Worm (Caenorhabditis elegans) whole organism, L4 larva: ENCODE measurements around the gene AH10.2.

Experiments
- F10B5.3 ChIP-seq: sonication (generic microtip); optimal IDR thresholded peaks from 2 replicates; lab custom pipeline; 2016; ENCODE audit warnings: mild to moderate bottlenecking, missing genetic modification characterization, missing compliant biosample characterization
- F37D6.2 ChIP-seq: sonication (generic microtip); optimal IDR thresholded peaks from 2 replicates; lab custom pipeline; 2016; ENCODE audit warnings: mild to moderate bottlenecking, missing genetic modification characterization, missing compliant biosample characterization
- R02D3.7 ChIP-seq: fragments of 150-350 bp; sonication (generic microtip); optimal IDR thresholded peaks from 3 replicates; lab custom pipeline; 2014; ENCODE audit warnings: missing biosample characterization, missing genetic modification characterization
- T20F7.1 ChIP-seq: fragments of 200-800 bp; sonication (Bioruptor generic); optimal IDR thresholded peaks from 2 replicates; lab custom pipeline; 2018; ENCODE audit warnings: mild to moderate bottlenecking, missing genetic modification characterization, missing compliant biosample characterization
- Y105C5A.15 ChIP-seq: fragments of 200-800 bp; sonication (Bioruptor generic); IDR thresholded peaks from 2 replicates; pipeline ENCODE4 v1.3.6; 2022; ENCODE audit warnings: missing genetic modification characterization, missing compliant biosample characterization
- Y75B8A.6 ChIP-seq: fragments of 200-800 bp; sonication (Bioruptor generic); IDR thresholded peaks from 2 replicates; pipeline ENCODE4 v1.3.6; 2022; ENCODE audit warnings: missing genetic modification reagents, missing genetic modification characterization, missing compliant biosample characterization
- ZK546.5 ChIP-seq, 2 experiments: sonication (generic microtip); optimal IDR thresholded peaks; 2 replicates each; lab custom pipeline; 2017; ENCODE audit warnings: missing biosample characterization in 2 of 2, missing genetic modification characterization in 2 of 2
- aha-1 ChIP-seq: fragments of 150-350 bp; peaks from one replicate; lab custom pipeline; 2014; ENCODE audit warnings: missing biosample characterization, missing genetic modification characterization
- ama-1 ChIP-seq: fragments of 150-350 bp; optimal IDR thresholded peaks from 2 replicates; lab custom pipeline; 2014; ENCODE audit warnings: inconsistent platforms, mixed read lengths
- attf-4 ChIP-seq: sonication (generic microtip); optimal IDR thresholded peaks from 3 replicates; lab custom pipeline; 2017; ENCODE audit warnings: missing biosample characterization, missing genetic modification characterization
- ceh-20 ChIP-seq: fragments of 200-800 bp; sonication (Bioruptor generic); IDR thresholded peaks from 2 replicates; pipeline ENCODE4 v1.3.6; 2022; ENCODE audit warnings: missing genetic modification reagents, missing genetic modification characterization, missing compliant biosample characterization
- ceh-28 ChIP-seq: fragments of 150-350 bp; optimal IDR thresholded peaks from 2 replicates; lab custom pipeline; 2014; ENCODE audit warnings: missing biosample characterization, missing genetic modification reagents, missing genetic modification characterization
- ceh-62 ChIP-seq: sonication (generic microtip); optimal IDR thresholded peaks from 2 replicates; lab custom pipeline; 2017; ENCODE audit warnings: missing biosample characterization, missing genetic modification characterization
- ces-1 ChIP-seq: fragments of 150-350 bp; sonication (generic microtip); optimal IDR thresholded peaks from 4 replicates; lab custom pipeline; 2014; ENCODE audit warnings: missing biosample characterization, missing genetic modification reagents, missing genetic modification characterization
- cey-2 ChIP-seq: sonication (generic microtip); optimal IDR thresholded peaks from 3 replicates; lab custom pipeline; 2017; ENCODE audit warnings: missing genetic modification characterization, mild to moderate bottlenecking, missing compliant biosample characterization, antibody characterized with exemption, borderline replicate concordance; ENCODE audit not compliant: insufficient read depth
- egl-27 ChIP-seq: sonication (generic microtip); optimal IDR thresholded peaks from 3 replicates; lab custom pipeline; 2017; ENCODE audit warnings: missing biosample characterization, missing genetic modification reagents, missing genetic modification characterization
- fkh-10 ChIP-seq: fragments of 150-350 bp; optimal IDR thresholded peaks from 2 replicates; lab custom pipeline; 2014; ENCODE audit warnings: missing biosample characterization, missing genetic modification reagents, missing genetic modification characterization
- fos-1 ChIP-seq: fragments of 150-350 bp; optimal IDR thresholded peaks from 2 replicates; lab custom pipeline; 2014; ENCODE audit warnings: missing biosample characterization, missing genetic modification characterization
- gei-8 ChIP-seq: fragments of 200-800 bp; sonication (Bioruptor generic); optimal IDR thresholded peaks from 2 replicates; lab custom pipeline; 2018; ENCODE audit warnings: mild to moderate bottlenecking, missing genetic modification characterization, missing compliant biosample characterization
- hif-1 ChIP-seq, 2 experiments: sonication (generic microtip); optimal IDR thresholded peaks; 2 replicates each; lab custom pipeline; 2016 to 2017; ENCODE audit warnings: missing compliant biosample characterization in 2 of 2, missing genetic modification characterization in 2 of 2, missing genetic modification reagents in 2 of 2, missing genotype in 2 of 2, mild to moderate bottlenecking in 1 of 2
- hlh-11 ChIP-seq: fragments of 200-800 bp; sonication (Bioruptor generic); optimal IDR thresholded peaks from 2 replicates; lab custom pipeline; 2018; ENCODE audit warnings: mild to moderate bottlenecking, missing genetic modification characterization, missing compliant biosample characterization
- hmg-1.1 ChIP-seq: fragments of 200-800 bp; sonication (Bioruptor generic); IDR thresholded peaks from 2 replicates; pipeline ENCODE4 v1.3.6; 2022; ENCODE audit warnings: missing genetic modification reagents, missing genetic modification characterization, missing compliant biosample characterization
- jun-1 ChIP-seq: fragments of 150-350 bp; optimal IDR thresholded peaks from 2 replicates; lab custom pipeline; 2014; ENCODE audit warnings: missing biosample characterization, missing genetic modification reagents, missing genetic modification characterization
- lin-1 ChIP-seq: fragments of 200-800 bp; sonication (Bioruptor generic); IDR thresholded peaks from 2 replicates; pipeline ENCODE4 v1.3.6; 2022; ENCODE audit warnings: missing genetic modification reagents, missing genetic modification characterization, missing compliant biosample characterization
- lin-13 ChIP-seq: fragments of 150-350 bp; optimal IDR thresholded peaks from 2 replicates; lab custom pipeline; 2014; ENCODE audit warnings: missing biosample characterization, missing genetic modification reagents, missing genetic modification characterization
- lin-15B ChIP-seq: fragments of 150-350 bp; sonication (generic microtip); optimal IDR thresholded peaks from 3 replicates; lab custom pipeline; 2014; ENCODE audit warnings: missing biosample characterization, missing genetic modification characterization
- lin-29 ChIP-seq: fragments of 200-800 bp; sonication (Bioruptor generic); IDR thresholded peaks from 2 replicates; pipeline ENCODE4 v1.3.6; 2022; ENCODE audit warnings: missing genetic modification reagents, missing genetic modification characterization, missing compliant biosample characterization
- lin-38 ChIP-seq: fragments of 200-800 bp; sonication (Bioruptor generic); IDR thresholded peaks from 2 replicates; pipeline ENCODE4 v1.3.6; 2022; ENCODE audit warnings: missing genetic modification reagents, missing genetic modification characterization, missing compliant biosample characterization
- lir-3 ChIP-seq: sonication (generic microtip); optimal IDR thresholded peaks from 2 replicates; lab custom pipeline; 2016; ENCODE audit warnings: mild to moderate bottlenecking, missing genetic modification characterization, missing compliant biosample characterization
- lsy-2 ChIP-seq, 2 experiments: fragments of 150-350 bp in 1 of 2; sonication (generic microtip) in 1 of 2; optimal IDR thresholded peaks; 2 replicates each; lab custom pipeline; 2014 to 2017; ENCODE audit warnings: missing biosample characterization in 2 of 2, missing genetic modification characterization in 2 of 2
- madf-5 ChIP-seq, 2 experiments: fragments of 200-800 bp; sonication (Bioruptor generic); IDR thresholded peaks; 2 replicates each; pipeline ENCODE4 v1.3.6; 2022; ENCODE audit warnings: missing compliant biosample characterization in 2 of 2, missing genetic modification characterization in 2 of 2
- madf-9 ChIP-seq: fragments of 200-800 bp; sonication (Bioruptor generic); conservative IDR thresholded peaks from 2 replicates; pipeline ENCODE4 v1.3.6; 2022; ENCODE audit warnings: missing genetic modification reagents, missing genetic modification characterization, missing compliant biosample characterization
- mep-1 ChIP-seq: fragments of 150-350 bp; sonication (generic microtip); optimal IDR thresholded peaks from 3 replicates; lab custom pipeline; 2014; ENCODE audit warnings: missing biosample characterization, missing genetic modification characterization
- mxl-3 ChIP-seq: fragments of 200-800 bp; sonication (Bioruptor generic); optimal IDR thresholded peaks from 2 replicates; lab custom pipeline; 2018; ENCODE audit warnings: mild to moderate bottlenecking, missing genetic modification characterization, missing compliant biosample characterization
- nhr-102 ChIP-seq: sonication (generic microtip); optimal IDR thresholded peaks from 2 replicates; lab custom pipeline; 2016; ENCODE audit warnings: mild to moderate bottlenecking, missing genetic modification characterization, moderate library complexity, missing compliant biosample characterization
- nhr-111 ChIP-seq: fragments of 200-800 bp; sonication (Bioruptor generic); optimal IDR thresholded peaks from 2 replicates; lab custom pipeline; 2018; ENCODE audit warnings: mild to moderate bottlenecking, missing genetic modification characterization, missing compliant biosample characterization
- nhr-237 ChIP-seq: sonication (generic microtip); optimal IDR thresholded peaks from 2 replicates; lab custom pipeline; 2017; ENCODE audit warnings: missing biosample characterization, missing genetic modification characterization
- nhr-42 ChIP-seq: fragments of 200-800 bp; sonication (Bioruptor generic); IDR thresholded peaks from 2 replicates; pipeline ENCODE4 v1.3.6; 2022; ENCODE audit warnings: missing genetic modification characterization, missing compliant biosample characterization
- nhr-6 ChIP-seq: fragments of 150-350 bp; optimal IDR thresholded peaks from 2 replicates; lab custom pipeline; 2014; ENCODE audit warnings: missing biosample characterization, missing genetic modification characterization
- nhr-77 ChIP-seq: fragments of 150-350 bp; optimal IDR thresholded peaks from 2 replicates; lab custom pipeline; 2014; ENCODE audit warnings: missing biosample characterization, missing genetic modification characterization
- pqm-1 ChIP-seq: sonication (generic microtip); optimal IDR thresholded peaks from 2 replicates; lab custom pipeline; 2017; ENCODE audit warnings: missing biosample characterization, missing genetic modification characterization
- rbr-2 ChIP-seq: sonication (generic microtip); optimal IDR thresholded peaks from 2 replicates; lab custom pipeline; 2016; ENCODE audit warnings: missing genotype, missing genetic modification characterization, missing compliant biosample characterization
- sdz-12 ChIP-seq: fragments of 200-800 bp; sonication (Bioruptor generic); optimal IDR thresholded peaks from 2 replicates; lab custom pipeline; 2018; ENCODE audit warnings: mild to moderate bottlenecking, missing genetic modification characterization, missing compliant biosample characterization
- skn-1 ChIP-seq: fragments of 150-350 bp; optimal IDR thresholded peaks from 2 replicates; lab custom pipeline; 2014; ENCODE audit warnings: missing biosample characterization, missing genetic modification characterization
- snpc-1.2 ChIP-seq: fragments of 200-800 bp; sonication (Bioruptor generic); IDR thresholded peaks from 2 replicates; pipeline ENCODE4 v1.3.6; 2022; ENCODE audit warnings: missing genetic modification reagents, missing genetic modification characterization, missing compliant biosample characterization
- spr-3 ChIP-seq: fragments of 200-800 bp; sonication (Bioruptor generic); optimal IDR thresholded peaks from 2 replicates; lab custom pipeline; 2018; ENCODE audit warnings: mild to moderate bottlenecking, missing genetic modification characterization, missing compliant biosample characterization
- tag-97 ChIP-seq: fragments of 200-800 bp; sonication (Bioruptor generic); IDR thresholded peaks from 2 replicates; pipeline ENCODE4 v1.3.6; 2022; ENCODE audit warnings: missing genetic modification characterization, missing compliant biosample characterization
- tra-1 ChIP-seq: fragments of 200-800 bp; sonication (Bioruptor generic); IDR thresholded peaks from 2 replicates; pipeline ENCODE4 v1.3.6; 2022; ENCODE audit warnings: missing genetic modification reagents, missing genetic modification characterization, missing compliant biosample characterization
- unc-39 ChIP-seq: sonication (generic microtip); optimal IDR thresholded peaks from 2 replicates; lab custom pipeline; 2017; ENCODE audit warnings: missing biosample characterization, missing genetic modification characterization
- unc-62 ChIP-seq, 3 experiments: fragments of 150-350 bp in 1 of 3; sonication (generic microtip); optimal IDR thresholded peaks in 2 of 3; peaks in 1 of 3; 1 replicate in 1 of 3; 2 replicates in 2 of 3; lab custom pipeline; 2014 to 2017; ENCODE audit warnings: missing biosample characterization in 3 of 3, missing genetic modification characterization in 3 of 3, missing genetic modification reagents in 3 of 3, missing genotype in 1 of 3
- zfp-2 ChIP-seq: sonication (generic microtip); optimal IDR thresholded peaks from 2 replicates; lab custom pipeline; 2016; ENCODE audit warnings: mild to moderate bottlenecking, missing genetic modification characterization, missing compliant biosample characterization
- zip-2 ChIP-seq: fragments of 150-350 bp; optimal IDR thresholded peaks from 2 replicates; lab custom pipeline; 2014; ENCODE audit warnings: missing biosample characterization, missing genetic modification characterization
- ztf-11 ChIP-seq: fragments of 150-350 bp; optimal IDR thresholded peaks from 2 replicates; lab custom pipeline; 2014; ENCODE audit warnings: missing biosample characterization, missing genetic modification characterization

Gene AH10.2

DNA sequence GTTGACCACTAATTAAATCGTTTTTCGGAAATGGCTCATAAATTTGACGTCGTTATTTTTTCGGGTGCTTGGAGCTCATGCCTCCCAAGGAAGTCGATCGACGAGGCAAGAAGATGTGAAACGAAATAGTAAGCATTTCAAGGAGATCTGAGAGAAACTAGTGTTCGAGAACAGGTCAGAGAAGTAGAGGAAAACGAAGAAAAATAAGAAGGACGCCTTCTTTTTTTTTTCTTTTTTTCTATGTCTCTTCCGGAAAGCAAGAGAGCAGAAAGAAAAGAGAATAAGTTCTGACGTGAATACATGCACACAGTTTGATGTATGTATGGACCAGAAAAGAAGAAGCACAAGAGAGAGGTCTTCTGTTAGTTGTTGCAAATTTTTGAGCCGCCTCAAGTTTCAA, 12.9 kb upstream of the AH10.2 start:
- TF ChIP-seq nhr-111 (GFP tag; lab: Kevin White, UChicago) (no peak), hmg-1.1 (GFP tag; lab: Robert Waterston, UW) (peak; percentile 41; the same call in 1 of the 2 replicates), egl-27 (tag; lab: Kevin White, UChicago) (no peak), fkh-10 (GFP tag; lab: Kevin White, UChicago) (peak; percentile 84), lin-38 (GFP tag; lab: Robert Waterston, UW) (no peak), ceh-20 (GFP tag; lab: Robert Waterston, UW) (no peak), cey-2 (tag; lab: Kevin White, UChicago) (no peak), pqm-1 (tag; lab: Kevin White, UChicago) (no peak), Y75B8A.6 (no peak), sdz-12 (GFP tag; lab: Kevin White, UChicago) (no peak), ces-1 (GFP tag; lab: Kevin White, UChicago) (peak; percentile 18), mep-1 (tag; lab: Kevin White, UChicago) (peak; percentile 41), lir-3 (tag; lab: Kevin White, UChicago) (no peak), aha-1 (tag; lab: Kevin White, UChicago) (peak; percentile 40), Y105C5A.15 (GFP tag; lab: Robert Waterston, UW) (no peak), madf-9 (GFP tag; lab: Robert Waterston, UW) (no peak), fos-1 (tag; lab: Kevin White, UChicago) (no peak), nhr-102 (tag; lab: Kevin White, UChicago) (no peak), unc-39 (tag; lab: Kevin White, UChicago) (no peak), ceh-62 (tag; lab: Kevin White, UChicago) (no peak), gei-8 (GFP tag; lab: Kevin White, UChicago) (no peak), mxl-3 (GFP tag; lab: Kevin White, UChicago) (no peak), rbr-2 (peak; percentile 47), tag-97 (GFP tag; lab: Robert Waterston, UW) (no peak), nhr-6 (tag; lab: Kevin White, UChicago) (no peak), jun-1 (no peak), R02D3.7 (tag; lab: Kevin White, UChicago) (no peak), unc-62 (GFP tag; optimal IDR thresholded peaks at IDR 0.05 in 1 of 2; lab: Kevin White, UChicago) (peak in 1 of 2 experiments; percentile 99), unc-62 (tag; optimal IDR thresholded peaks at IDR 0.05; lab: Kevin White, UChicago) (no peak), ZK546.5 (tag; optimal IDR thresholded peaks at IDR 0.05; lab: Kevin White, UChicago) (no peak), nhr-77 (tag; lab: Kevin White, UChicago) (no peak), skn-1 (tag; lab: Kevin White, UChicago) (no peak), snpc-1.2 (GFP tag; lab: Robert Waterston, UW) (no peak), madf-5 (GFP tag; IDR thresholded peaks at IDR 0.05; lab: Robert Waterston, UW) (no peak), hlh-11 (no peak), attf-4 (tag; lab: Kevin White, UChicago) (no peak), lin-1 (no peak), lin-29 (no peak), tra-1 (GFP tag; lab: Robert Waterston, UW) (no peak), F37D6.2 (no peak), nhr-237 (tag; lab: Kevin White, UChicago) (no peak), spr-3 (GFP tag; lab: Kevin White, UChicago) (no peak), hif-1 (tag; optimal IDR thresholded peaks at IDR 0.05; lab: Kevin White, UChicago) (no peak), ceh-28 (tag; lab: Kevin White, UChicago) (no peak), zip-2 (no peak), nhr-42 (GFP tag; lab: Robert Waterston, UW) (no peak), lin-15B (tag; lab: Kevin White, UChicago) (no peak), zfp-2 (no peak), lin-13 (GFP tag; lab: Kevin White, UChicago) (no peak), T20F7.1 (GFP tag; lab: Kevin White, UChicago) (no peak), ztf-11 (tag; lab: Kevin White, UChicago) (no peak), lsy-2 (tag; optimal IDR thresholded peaks at IDR 0.05; lab: Kevin White, UChicago) (peak in 1 of 2 experiments; percentile 63), ama-1 (no peak), F10B5.3 (tag; lab: Kevin White, UChicago) (no peak)
